In the genomic region with DNA sequence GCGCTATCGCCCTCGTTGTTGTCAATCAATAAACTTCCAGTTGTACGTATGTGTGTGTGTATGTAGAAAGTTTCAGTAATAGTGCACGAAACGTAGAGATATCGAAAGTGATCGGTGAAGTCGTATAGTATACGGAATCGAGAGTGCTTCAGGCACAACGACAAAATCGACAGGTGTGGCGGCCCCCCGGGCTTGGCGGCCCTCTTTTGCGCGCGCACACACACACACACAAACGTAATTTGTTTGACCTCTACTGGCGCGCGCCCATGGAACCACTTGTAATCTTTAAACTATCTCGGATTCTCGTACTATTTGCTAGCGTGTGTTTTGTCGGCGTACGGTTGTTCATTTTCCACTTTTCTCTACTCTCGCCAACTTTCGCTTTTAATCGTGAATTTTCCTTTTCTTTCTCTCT, we compare ENCODE assay signal across 1 worm cellular context.
A peak's percentile ranks its signal among the peaks of the same experiment; 100 is the strongest.
TF ChIP-seq lines count a peak whose summit lies in the region.

No protein-coding gene starts in this region.

TF ChIP-seq in whole organism, L1 larva, 84 proteins besides CTCF, POLR2A, EP300 and RAD21 (continued from another document):
- no peak for TF ChIP-seq pag-3 (tag; optimal IDR thresholded peaks at IDR 0.05; lab: Kevin White, UChicago; ENCODE audit: borderline replicate concordance, insufficient read depth)
- TF ChIP-seq fkh-10 (GFP tag; optimal IDR thresholded peaks at IDR 0.05; lab: Kevin White, UChicago): no peak
- peak; percentile 48 for TF ChIP-seq C16A3.4 (tag; optimal IDR thresholded peaks at IDR 0.05; lab: Kevin White, UChicago)
- peak; percentile 53 for TF ChIP-seq nhr-47 (tag; optimal IDR thresholded peaks at IDR 0.05; lab: Kevin White, UChicago)
- no peak for TF ChIP-seq C34B4.2 (tag; optimal IDR thresholded peaks at IDR 0.05; lab: Kevin White, UChicago)
- no peak for TF ChIP-seq fkh-4 (tag; optimal IDR thresholded peaks at IDR 0.05; lab: Kevin White, UChicago; ENCODE audit: borderline replicate concordance)
- no peak for TF ChIP-seq zag-1 (tag; optimal IDR thresholded peaks at IDR 0.05; lab: Kevin White, UChicago)
- peak; percentile 8 to 41 for TF ChIP-seq efl-1 (optimal IDR thresholded peaks at IDR 0.05; lab: Kevin White, UChicago)
- peak in 1 of 2 experiments; percentile 28 for TF ChIP-seq efl-1 (GFP tag; optimal IDR thresholded peaks at IDR 0.05 in 1 of 2; lab: Kevin White, UChicago)
- peak; percentile 68 for TF ChIP-seq nhr-19 (GFP tag; conservative IDR thresholded peaks at IDR 0.05; lab: Robert Waterston, UW)
